Fruit fly (Drosophila melanogaster) whole organism, embryonic: ENCODE measurements around the gene CG34162.

Experiments
- B-H2 ChIP-seq: fragments of 200-800 bp; sonication (Bioruptor generic); optimal IDR thresholded peaks from 2 replicates; lab custom pipeline; 2018; ENCODE audit warnings: missing biosample characterization, mild to moderate bottlenecking, missing genetic modification characterization
- CG11398 ChIP-seq: fragments of 200-800 bp; sonication (Bioruptor generic); optimal IDR thresholded peaks from 2 replicates; lab custom pipeline; 2016; ENCODE audit warnings: missing biosample characterization, missing genetic modification characterization
- CG12299 ChIP-seq: fragments of 200-800 bp; sonication (Bioruptor generic); optimal IDR thresholded peaks from 2 replicates; lab custom pipeline; 2018; ENCODE audit warnings: missing biosample characterization, mild to moderate bottlenecking, missing genetic modification characterization
- CG13775 ChIP-seq: fragments of 200-800 bp; sonication (Bioruptor generic); optimal IDR thresholded peaks from 3 replicates; lab custom pipeline; 2017; ENCODE audit warnings: missing biosample characterization, mild to moderate bottlenecking, missing genetic modification characterization
- CG16815 ChIP-seq: fragments of 200-800 bp; sonication (Bioruptor generic); optimal IDR thresholded peaks from 3 replicates; lab custom pipeline; 2017; ENCODE audit warnings: missing biosample characterization, mild to moderate bottlenecking, missing genetic modification characterization
- CG17361 ChIP-seq: fragments of 200-800 bp; sonication (Bioruptor generic); IDR thresholded peaks from 3 replicates; pipeline ENCODE4 v1.3.6; 2022; ENCODE audit warnings: missing biosample characterization, missing genetic modification characterization
- CG18599 ChIP-seq: fragments of 200-800 bp; sonication (Bioruptor generic); optimal IDR thresholded peaks from 3 replicates; lab custom pipeline; 2017; ENCODE audit warnings: missing biosample characterization, missing genetic modification characterization, mild to moderate bottlenecking, moderate library complexity, missing genetic modification reagents
- CG2889 ChIP-seq: fragments of 200-800 bp; sonication (Bioruptor generic); IDR thresholded peaks from 3 replicates; pipeline ENCODE4 v1.3.6; 2022; ENCODE audit warnings: missing biosample characterization, missing genetic modification characterization
- CG30403 ChIP-seq: fragments of 200-800 bp; sonication (Bioruptor generic); optimal IDR thresholded peaks from 3 replicates; lab custom pipeline; 2016; ENCODE audit warnings: missing biosample characterization, missing genetic modification characterization
- CG3281 ChIP-seq: fragments of 200-800 bp; sonication (Bioruptor generic); optimal IDR thresholded peaks from 3 replicates; lab custom pipeline; 2017; ENCODE audit warnings: missing biosample characterization, mild to moderate bottlenecking, missing genetic modification characterization
- CG4282 ChIP-seq: fragments of 200-800 bp; sonication (Bioruptor generic); optimal IDR thresholded peaks from 2 replicates; lab custom pipeline; 2016; ENCODE audit warnings: missing biosample characterization, missing genetic modification characterization
- CG4617 ChIP-seq: fragments of 200-800 bp; sonication (Bioruptor generic); optimal IDR thresholded peaks from 3 replicates; lab custom pipeline; 2016; ENCODE audit warnings: missing biosample characterization, missing genetic modification characterization, borderline replicate concordance
- CG6689 ChIP-seq: fragments of 200-800 bp; sonication (Bioruptor generic); IDR thresholded peaks from 2 replicates; pipeline ENCODE4 v1.3.6; 2022; ENCODE audit warnings: missing biosample characterization, missing genetic modification characterization
- CG7786 ChIP-seq: fragments of 200-800 bp; sonication (Bioruptor generic); optimal IDR thresholded peaks from 2 replicates; lab custom pipeline; 2016; ENCODE audit warnings: missing biosample characterization, missing genetic modification characterization
- CG8388 ChIP-seq: fragments of 200-800 bp; sonication (Bioruptor generic); optimal IDR thresholded peaks from 2 replicates; lab custom pipeline; 2019; ENCODE audit warnings: missing biosample characterization, mild to moderate bottlenecking, missing genetic modification characterization, moderate library complexity
- D ChIP-seq, 2 experiments: fragments of 200-800 bp in 1 of 2; fragments of >200 bp in 1 of 2; sonication (Bioruptor generic) in 1 of 2; optimal IDR thresholded peaks; 2 replicates in 1 of 2; 3 replicates in 1 of 2; lab custom pipeline; 2017; ENCODE audit warnings: mild to moderate bottlenecking in 1 of 2, missing biosample characterization in 1 of 2, missing genetic modification characterization in 1 of 2, missing genetic modification reagents in 1 of 2
- Dip3 ChIP-seq: fragments of 200-800 bp; sonication (Bioruptor generic); optimal IDR thresholded peaks from 3 replicates; lab custom pipeline; 2016; ENCODE audit warnings: missing biosample characterization, missing genetic modification characterization
- Doc2 ChIP-seq: fragments of 200-800 bp; sonication (Bioruptor generic); IDR thresholded peaks from 2 replicates; pipeline ENCODE4 v1.3.6; 2022; ENCODE audit warnings: missing biosample characterization, missing genetic modification characterization
- Fer3 ChIP-seq: fragments of 200-800 bp; sonication (Bioruptor generic); optimal IDR thresholded peaks from 2 replicates; lab custom pipeline; 2018; ENCODE audit warnings: missing biosample characterization, mild to moderate bottlenecking, missing genetic modification characterization, moderate library complexity
- Hand ChIP-seq: fragments of 200-800 bp; sonication (Bioruptor generic); optimal IDR thresholded peaks from 2 replicates; lab custom pipeline; 2017; ENCODE audit warnings: mild to moderate bottlenecking, missing biosample characterization, missing genetic modification reagents, missing genetic modification characterization
- Jarid2 ChIP-seq: fragments of 200-800 bp; sonication (Bioruptor generic); optimal IDR thresholded peaks from 3 replicates; lab custom pipeline; 2017; ENCODE audit warnings: mild to moderate bottlenecking, missing biosample characterization, missing genetic modification reagents, missing genetic modification characterization
- Lhr ChIP-seq: fragments of 200-800 bp; sonication (Bioruptor generic); optimal IDR thresholded peaks from 3 replicates; lab custom pipeline; 2017; ENCODE audit warnings: mild to moderate bottlenecking, missing biosample characterization, missing genetic modification reagents, missing genetic modification characterization
- Lpt ChIP-seq: fragments of >200 bp; optimal IDR thresholded peaks from 2 replicates; lab custom pipeline; 2018; ENCODE audit warnings: missing biosample characterization, missing genetic modification characterization
- Neu2 ChIP-seq: fragments of 200-800 bp; sonication (Bioruptor generic); optimal IDR thresholded peaks from 3 replicates; lab custom pipeline; 2016; ENCODE audit warnings: missing biosample characterization, missing genetic modification characterization, borderline replicate concordance
- Opbp ChIP-seq: fragments of 200-800 bp; sonication (Bioruptor generic); IDR thresholded peaks from 3 replicates; pipeline ENCODE4 v1.3.6; 2022; ENCODE audit warnings: missing biosample characterization, missing genetic modification characterization; ENCODE audit not compliant: partially characterized antibody
- Spps ChIP-seq: fragments of 200-800 bp; sonication (Bioruptor generic); optimal IDR thresholded peaks from 2 replicates; lab custom pipeline; 2018; ENCODE audit warnings: missing biosample characterization, mild to moderate bottlenecking, missing genetic modification characterization
- Ssrp ChIP-seq: fragments of 200-800 bp; sonication (Bioruptor generic); optimal IDR thresholded peaks from 2 replicates; lab custom pipeline; 2018; ENCODE audit warnings: missing biosample characterization, mild to moderate bottlenecking, missing genetic modification characterization, moderate library complexity
- Xbp1 ChIP-seq: fragments of 200-800 bp; sonication (Bioruptor generic); optimal IDR thresholded peaks from 3 replicates; lab custom pipeline; 2016; ENCODE audit warnings: missing biosample characterization, mild to moderate bottlenecking, missing genetic modification characterization
- ash1 ChIP-seq: fragments of 200-800 bp; sonication (Bioruptor generic); optimal IDR thresholded peaks from 2 replicates; lab custom pipeline; 2018; ENCODE audit warnings: missing biosample characterization, mild to moderate bottlenecking, missing genetic modification characterization
- cas ChIP-seq: fragments of 200-800 bp; sonication (Bioruptor generic); IDR thresholded peaks from 2 replicates; pipeline ENCODE4 v1.3.6; 2022; ENCODE audit warnings: missing biosample characterization, missing genetic modification characterization
- dan ChIP-seq: fragments of 200-800 bp; sonication (Bioruptor generic); IDR thresholded peaks from 2 replicates; pipeline ENCODE4 v1.3.6; 2022; ENCODE audit warnings: missing biosample characterization, missing genetic modification characterization
- danr ChIP-seq: fragments of 200-800 bp; sonication (Bioruptor generic); IDR thresholded peaks from 2 replicates; pipeline ENCODE4 v1.3.6; 2022; ENCODE audit warnings: missing biosample characterization, missing genetic modification characterization
- dati ChIP-seq: fragments of 200-800 bp; sonication (Bioruptor generic); IDR thresholded peaks from 2 replicates; pipeline ENCODE4 v1.3.6; 2022; ENCODE audit warnings: missing biosample characterization, missing genetic modification characterization
- dm ChIP-seq: fragments of 200-800 bp; sonication (Bioruptor generic); optimal IDR thresholded peaks from 3 replicates; lab custom pipeline; 2016; ENCODE audit warnings: missing biosample characterization, missing genetic modification characterization
- dmrt11E ChIP-seq: fragments of 200-800 bp; sonication (Bioruptor generic); optimal IDR thresholded peaks from 3 replicates; lab custom pipeline; 2018; ENCODE audit warnings: missing biosample characterization, mild to moderate bottlenecking, missing genetic modification characterization, moderate library complexity
- dpn ChIP-seq, 2 experiments: fragments of 200-800 bp; sonication (Bioruptor generic); optimal IDR thresholded peaks; 3 replicates each; lab custom pipeline; 2016; ENCODE audit warnings: missing biosample characterization in 2 of 2, missing genetic modification characterization in 2 of 2
- ems ChIP-seq: fragments of 200-800 bp; sonication (Bioruptor generic); optimal IDR thresholded peaks from 3 replicates; lab custom pipeline; 2016; ENCODE audit warnings: missing biosample characterization, missing genetic modification characterization
- ftz-f1 ChIP-seq: fragments of 200-800 bp; sonication (Bioruptor generic); optimal IDR thresholded peaks from 2 replicates; lab custom pipeline; 2016; ENCODE audit warnings: missing biosample characterization, missing genetic modification characterization
- kah ChIP-seq: fragments of 200-800 bp; sonication (Bioruptor generic); optimal IDR thresholded peaks from 2 replicates; lab custom pipeline; 2018; ENCODE audit warnings: missing biosample characterization, mild to moderate bottlenecking, missing genetic modification characterization
- kay ChIP-seq: fragments of 200-800 bp; sonication (Bioruptor generic); optimal IDR thresholded peaks from 2 replicates; lab custom pipeline; 2016; ENCODE audit warnings: missing biosample characterization, missing genetic modification characterization
- lilli ChIP-seq: fragments of 200-800 bp; sonication (Bioruptor generic); optimal IDR thresholded peaks from 3 replicates; lab custom pipeline; 2016; ENCODE audit warnings: missing biosample characterization, missing genetic modification characterization
- odd ChIP-seq: fragments of 200-800 bp; sonication (Bioruptor generic); optimal IDR thresholded peaks from 2 replicates; lab custom pipeline; 2017; ENCODE audit warnings: missing biosample characterization, mild to moderate bottlenecking, missing genetic modification characterization
- onecut ChIP-seq: fragments of 200-800 bp; sonication (Bioruptor generic); IDR thresholded peaks from 2 replicates; pipeline ENCODE4 v1.3.6; 2022; ENCODE audit warnings: missing biosample characterization, missing genetic modification characterization
- pho ChIP-seq: fragments of 200-800 bp; sonication (Bioruptor generic); optimal IDR thresholded peaks from 2 replicates; lab custom pipeline; 2016; ENCODE audit warnings: missing biosample characterization, missing genetic modification characterization
- prd ChIP-seq, 3 experiments: fragments of >200 bp in 2 of 3; fragments of 200-800 bp in 1 of 3; sonication (Bioruptor generic) in 1 of 3; optimal IDR thresholded peaks in 2 of 3; IDR thresholded peaks in 1 of 3; 2 replicates in 2 of 3; 3 replicates in 1 of 3; pipeline versions ENCODE4 v1.3.6 to Lab custom; 2017 to 2022; ENCODE audit warnings: missing biosample characterization in 1 of 3, missing genetic modification characterization in 1 of 3
- tna ChIP-seq: fragments of 200-800 bp; sonication (Bioruptor generic); IDR thresholded peaks from 2 replicates; pipeline ENCODE4 v1.3.6; 2022; ENCODE audit warnings: missing biosample characterization, missing genetic modification characterization; ENCODE audit not compliant: partially characterized antibody
- vnd ChIP-seq: fragments of 200-800 bp; sonication (Bioruptor generic); IDR thresholded peaks from 3 replicates; pipeline ENCODE4 v1.3.6; 2022; ENCODE audit warnings: missing biosample characterization, missing genetic modification characterization; ENCODE audit not compliant: partially characterized antibody
- zf30C ChIP-seq: fragments of 200-800 bp; sonication (Bioruptor generic); optimal IDR thresholded peaks from 3 replicates; lab custom pipeline; 2018; ENCODE audit warnings: missing biosample characterization, mild to moderate bottlenecking, missing genetic modification characterization

The CG34162 gene

DNA sequence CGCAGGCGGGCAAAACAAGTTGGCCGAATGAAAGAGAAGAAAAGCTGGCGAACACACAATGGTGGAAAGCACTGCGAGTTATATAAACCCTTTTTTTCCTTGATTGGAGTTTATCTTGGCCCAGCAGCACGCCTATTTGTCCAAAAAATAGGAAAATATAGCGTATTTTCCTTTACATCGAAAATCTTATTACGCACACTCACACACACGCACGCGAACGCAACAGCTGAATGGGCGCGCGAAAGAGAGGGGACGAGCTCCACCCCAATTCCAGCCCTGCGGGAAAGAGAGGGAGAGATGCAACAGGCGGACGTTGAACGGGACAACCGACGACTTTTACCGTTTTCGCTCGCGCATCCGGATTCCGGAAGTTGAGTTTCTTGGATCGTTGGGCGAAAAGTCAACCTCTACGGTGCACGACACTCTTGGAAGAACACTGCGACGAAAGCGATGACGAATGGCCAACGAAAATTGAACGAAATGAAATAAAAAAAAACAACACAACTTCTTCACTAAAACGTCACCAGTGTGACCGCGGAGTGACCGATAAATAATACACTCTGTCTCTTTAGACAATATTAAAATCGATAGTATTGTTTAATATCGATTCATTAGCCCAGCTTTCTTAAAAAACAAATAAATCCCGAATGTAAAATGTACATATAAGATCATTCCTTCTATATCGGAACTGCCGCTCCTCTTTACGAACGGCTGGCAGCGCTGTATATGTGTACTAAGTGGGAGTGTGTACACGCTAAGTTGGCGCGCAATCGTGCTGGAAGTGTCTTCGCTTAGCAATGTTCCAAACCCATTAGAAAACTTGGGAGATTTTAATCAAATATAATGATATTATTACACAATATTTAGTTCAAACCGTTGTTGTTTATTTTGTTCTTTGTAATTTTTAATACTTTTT is 14.8 kb upstream of the CG34162 start, which contains the start of the genes Dlg5 and CG4970 (continued):
- TF ChIP-seq D (optimal IDR thresholded peaks at IDR 0.05; lab: Kevin White, UChicago) (no peak), D (GFP tag; optimal IDR thresholded peaks at IDR 0.05; lab: Kevin White, UChicago) (no peak), Neu2 (GFP tag; lab: Kevin White, UChicago) (no peak), dan (GFP tag; lab: Robert Waterston, UW) (no peak), CG4282 (GFP tag; lab: Kevin White, UChicago) (no peak), Ssrp (tag; lab: Kevin White, UChicago) (no peak), zf30C (no peak), Doc2 (GFP tag; lab: Robert Waterston, UW) (no peak), ems (GFP tag; lab: Kevin White, UChicago) (no peak), Lpt (GFP tag; lab: Kevin White, UChicago) (no peak), Xbp1 (GFP tag; lab: Kevin White, UChicago) (no peak), CG7786 (GFP tag; lab: Kevin White, UChicago) (no peak), CG3281 (no peak), odd (GFP tag; lab: Kevin White, UChicago) (no peak), CG4617 (GFP tag; lab: Kevin White, UChicago) (peak; percentile 33), onecut (peak; percentile 40; the same call in 1 of the 2 replicates), CG18599 (GFP tag; lab: Kevin White, UChicago) (peak; percentile 37), B-H2 (GFP tag; lab: Kevin White, UChicago) (no peak), kay (GFP tag; lab: Kevin White, UChicago) (no peak), Fer3 (no peak), CG6689 (GFP tag; lab: Robert Waterston, UW) (no peak), dm (peak; percentile 20), CG30403 (GFP tag; lab: Kevin White, UChicago) (no peak), Lhr (GFP tag; lab: Kevin White, UChicago) (peak; percentile 91), CG8388 (no peak), dpn (GFP tag; optimal IDR thresholded peaks at IDR 0.05; lab: Kevin White, UChicago) (peak in 1 of 2 experiments; percentile 17), CG16815 (GFP tag; lab: Kevin White, UChicago) (no peak), ftz-f1 (no peak), ash1 (GFP tag; lab: Kevin White, UChicago) (no peak), danr (GFP tag; lab: Robert Waterston, UW) (no peak), pho (GFP tag; lab: Kevin White, UChicago) (no peak), CG13775 (peak; percentile 18), tna (peak; percentile 69), CG12299 (tag; lab: Kevin White, UChicago) (no peak), lilli (GFP tag; lab: Kevin White, UChicago) (peak; percentile 20), kah (GFP tag; lab: Kevin White, UChicago) (peak; percentile 61), Jarid2 (GFP tag; lab: Kevin White, UChicago) (no peak), Dip3 (GFP tag; lab: Kevin White, UChicago) (peak; percentile 29), Opbp (peak; percentile 85), dati (no peak), vnd (GFP tag; lab: Robert Waterston, UW) (peak; percentile 55), CG17361 (GFP tag; lab: Robert Waterston, UW) (no peak), prd (optimal IDR thresholded peaks at IDR 0.05; lab: Kevin White, UChicago) (no peak), prd (GFP tag; IDR thresholded peaks at IDR 0.05; lab: Robert Waterston, UW) (no peak), CG2889 (GFP tag; lab: Robert Waterston, UW) (no peak), cas (GFP tag; lab: Robert Waterston, UW) (no peak), CG11398 (GFP tag; lab: Kevin White, UChicago) (no peak), dmrt11E (tag; lab: Kevin White, UChicago) (no peak), Hand (GFP tag; lab: Kevin White, UChicago) (no peak), Spps (tag; lab: Kevin White, UChicago) (no peak)
